Fruit fly (Drosophila melanogaster) whole organism, embryonic: ENCODE data around the gene CG33158.

ENCODE experiments used
- Ada2b ChIP-seq: fragments of 200-800 bp; sonication (Bioruptor generic); IDR thresholded peaks from 2 replicates; pipeline ENCODE4 v1.3.6; 2022; ENCODE audit warnings: missing biosample characterization, missing genetic modification characterization
- Adf1 ChIP-seq: fragments of 200-800 bp; sonication (Bioruptor generic); IDR thresholded peaks from 2 replicates; pipeline ENCODE4 v1.3.6; 2022; ENCODE audit warnings: missing biosample characterization, missing genetic modification characterization
- Atf3 ChIP-seq: fragments of 200-800 bp; sonication (Bioruptor generic); optimal IDR thresholded peaks from 3 replicates; lab custom pipeline; 2016; ENCODE audit warnings: missing biosample characterization, missing genetic modification characterization
- Bgb ChIP-seq: fragments of 200-800 bp; sonication (Bioruptor generic); IDR thresholded peaks from 2 replicates; pipeline ENCODE4 v1.3.6; 2022; ENCODE audit warnings: missing biosample characterization, missing genetic modification characterization; ENCODE audit not compliant: partially characterized antibody
- CG11456 ChIP-seq: fragments of 200-800 bp; sonication (Bioruptor generic); IDR thresholded peaks from 3 replicates; pipeline ENCODE4 v1.3.6; 2022; ENCODE audit warnings: missing biosample characterization, missing genetic modification characterization
- CG11696 ChIP-seq: fragments of 200-800 bp; sonication (Bioruptor generic); IDR thresholded peaks from 2 replicates; pipeline ENCODE4 v1.3.6; 2022; ENCODE audit warnings: missing biosample characterization, missing genetic modification characterization
- CG11723 ChIP-seq: fragments of 200-800 bp; sonication (Bioruptor generic); optimal IDR thresholded peaks from 2 replicates; lab custom pipeline; 2017; ENCODE audit warnings: missing biosample characterization, mild to moderate bottlenecking, missing genetic modification characterization
- CG12236 ChIP-seq: fragments of 200-800 bp; sonication (Bioruptor generic); optimal IDR thresholded peaks from 2 replicates; lab custom pipeline; 2016; ENCODE audit warnings: missing biosample characterization, missing genetic modification characterization
- CG12769 ChIP-seq: fragments of 200-800 bp; sonication (Bioruptor generic); optimal IDR thresholded peaks from 2 replicates; lab custom pipeline; 2019; ENCODE audit warnings: missing biosample characterization, mild to moderate bottlenecking, missing genetic modification characterization, moderate library complexity
- CG13287 ChIP-seq: fragments of 200-800 bp; sonication (Bioruptor generic); IDR thresholded peaks from 2 replicates; pipeline ENCODE4 v1.3.6; 2022; ENCODE audit warnings: missing biosample characterization, missing genetic modification characterization; ENCODE audit not compliant: partially characterized antibody
- CG14050 ChIP-seq: fragments of 200-800 bp; sonication (Bioruptor generic); IDR thresholded peaks from 3 replicates; pipeline ENCODE4 v1.3.6; 2022; ENCODE audit warnings: missing biosample characterization, missing genetic modification characterization
- CG15073 ChIP-seq: fragments of 200-800 bp; sonication (Bioruptor generic); optimal IDR thresholded peaks from 2 replicates; lab custom pipeline; 2016; ENCODE audit warnings: missing biosample characterization, missing genetic modification characterization
- CG1529 ChIP-seq: fragments of 200-800 bp; sonication (Bioruptor generic); optimal IDR thresholded peaks from 3 replicates; lab custom pipeline; 2018; ENCODE audit warnings: missing biosample characterization, missing genetic modification characterization
- CG15479 ChIP-seq: fragments of 200-800 bp; sonication (Bioruptor generic); optimal IDR thresholded peaks from 3 replicates; lab custom pipeline; 2019; ENCODE audit warnings: missing biosample characterization, mild to moderate bottlenecking, missing genetic modification characterization, moderate library complexity
- CG17361 ChIP-seq: fragments of 200-800 bp; sonication (Bioruptor generic); IDR thresholded peaks from 3 replicates; pipeline ENCODE4 v1.3.6; 2022; ENCODE audit warnings: missing biosample characterization, missing genetic modification characterization
- CG18262 ChIP-seq: fragments of 200-800 bp; optimal IDR thresholded peaks from 3 replicates; lab custom pipeline; 2019; ENCODE audit warnings: missing biosample characterization, mild to moderate bottlenecking, missing genetic modification characterization, moderate library complexity
- CG2678 ChIP-seq: fragments of 200-800 bp; sonication (Bioruptor generic); optimal IDR thresholded peaks from 3 replicates; lab custom pipeline; 2019; ENCODE audit warnings: missing biosample characterization, mild to moderate bottlenecking, missing genetic modification characterization, moderate library complexity
- CG30020 ChIP-seq: fragments of 200-800 bp; optimal IDR thresholded peaks from 2 replicates; lab custom pipeline; 2019; ENCODE audit warnings: missing biosample characterization, mild to moderate bottlenecking, missing genetic modification characterization, moderate library complexity
- CG31441 ChIP-seq: fragments of 200-800 bp; sonication (Bioruptor generic); IDR thresholded peaks from 2 replicates; pipeline ENCODE4 v1.3.6; 2022; ENCODE audit warnings: missing biosample characterization, missing genetic modification characterization
- CG33213 ChIP-seq: fragments of 200-800 bp; sonication (Bioruptor generic); optimal IDR thresholded peaks from 3 replicates; lab custom pipeline; 2016; ENCODE audit warnings: missing biosample characterization, missing genetic modification characterization
- CG4282 ChIP-seq: fragments of 200-800 bp; sonication (Bioruptor generic); optimal IDR thresholded peaks from 2 replicates; lab custom pipeline; 2016; ENCODE audit warnings: missing biosample characterization, missing genetic modification characterization
- CG4820 ChIP-seq: fragments of 200-800 bp; sonication (Bioruptor generic); optimal IDR thresholded peaks from 3 replicates; lab custom pipeline; 2016; ENCODE audit warnings: missing biosample characterization, missing genetic modification characterization
- CG8924 ChIP-seq: fragments of 200-800 bp; optimal IDR thresholded peaks from 3 replicates; lab custom pipeline; 2019; ENCODE audit warnings: missing biosample characterization, mild to moderate bottlenecking, missing genetic modification characterization, moderate library complexity
- CG9437 ChIP-seq: fragments of 200-800 bp; sonication (Bioruptor generic); optimal IDR thresholded peaks from 2 replicates; lab custom pipeline; 2018; ENCODE audit warnings: missing biosample characterization, mild to moderate bottlenecking, missing genetic modification characterization
- CTCF ChIP-seq: fragments of 200-800 bp; sonication (Bioruptor generic); optimal IDR thresholded peaks from 2 replicates; lab custom pipeline; 2017; ENCODE audit warnings: missing biosample characterization, mild to moderate bottlenecking, missing genetic modification characterization, moderate library complexity
- Dll ChIP-seq: fragments of 200-800 bp; sonication (Bioruptor generic); IDR thresholded peaks from 4 replicates; pipeline ENCODE4 v1.3.6; 2022; ENCODE audit warnings: missing biosample characterization, missing genetic modification characterization; ENCODE audit not compliant: partially characterized antibody
- Dref ChIP-seq: fragments of 200-800 bp; sonication (Bioruptor generic); IDR thresholded peaks from 2 replicates; pipeline ENCODE4 v1.3.6; 2022; ENCODE audit warnings: missing biosample characterization, missing genetic modification characterization
- E2f1 ChIP-seq: fragments of 200-800 bp; sonication (Bioruptor generic); IDR thresholded peaks from 2 replicates; pipeline ENCODE4 v1.3.6; 2022; ENCODE audit warnings: missing biosample characterization, missing genetic modification characterization
- HHEX ChIP-seq: fragments of 200-800 bp; sonication (Bioruptor generic); optimal IDR thresholded peaks from 3 replicates; lab custom pipeline; 2017; ENCODE audit warnings: missing biosample characterization, mild to moderate bottlenecking, missing genetic modification characterization, missing genetic modification reagents
- Hr78 ChIP-seq, 2 experiments: fragments of 200-800 bp in 1 of 2; fragments of >200 bp in 1 of 2; sonication (Bioruptor generic) in 1 of 2; optimal IDR thresholded peaks; 2 replicates each; lab custom pipeline; 2017 to 2019; ENCODE audit warnings: missing biosample characterization in 2 of 2, missing genetic modification characterization in 2 of 2, mild to moderate bottlenecking in 1 of 2, moderate library complexity in 1 of 2
- MESR4 ChIP-seq: fragments of 200-800 bp; sonication (Bioruptor generic); optimal IDR thresholded peaks from 2 replicates; lab custom pipeline; 2018; ENCODE audit warnings: missing biosample characterization, mild to moderate bottlenecking, missing genetic modification characterization, moderate library complexity
- Mes4 ChIP-seq: fragments of 200-800 bp; sonication (Bioruptor generic); optimal IDR thresholded peaks from 2 replicates; lab custom pipeline; 2016; ENCODE audit warnings: missing biosample characterization, missing genetic modification characterization
- NFAT ChIP-seq: fragments of 200-800 bp; sonication (Bioruptor generic); IDR thresholded peaks from 2 replicates; pipeline ENCODE4 v1.3.6; 2022; ENCODE audit warnings: missing biosample characterization, missing genetic modification characterization
- Optix ChIP-seq: fragments of 200-800 bp; sonication (Bioruptor generic); IDR thresholded peaks from 3 replicates; pipeline ENCODE4 v1.3.6; 2022; ENCODE audit warnings: missing biosample characterization, missing genetic modification characterization
- ap ChIP-seq: fragments of 200-800 bp; sonication (Bioruptor generic); IDR thresholded peaks from 2 replicates; pipeline ENCODE4 v1.3.6; 2022; ENCODE audit warnings: missing biosample characterization, missing genetic modification characterization
- br ChIP-seq: fragments of >200 bp; optimal IDR thresholded peaks from 2 replicates; lab custom pipeline; 2017
- cato ChIP-seq: fragments of 200-800 bp; sonication (Bioruptor generic); optimal IDR thresholded peaks from 2 replicates; lab custom pipeline; 2016; ENCODE audit warnings: missing biosample characterization, missing genetic modification characterization, borderline replicate concordance
- crc ChIP-seq: fragments of 200-800 bp; sonication (Bioruptor generic); optimal IDR thresholded peaks from 2 replicates; lab custom pipeline; 2016; ENCODE audit warnings: missing biosample characterization, missing genetic modification characterization
- dan ChIP-seq: fragments of 200-800 bp; sonication (Bioruptor generic); IDR thresholded peaks from 2 replicates; pipeline ENCODE4 v1.3.6; 2022; ENCODE audit warnings: missing biosample characterization, missing genetic modification characterization
- fd3F ChIP-seq: fragments of 200-800 bp; sonication (Bioruptor generic); optimal IDR thresholded peaks from 2 replicates; lab custom pipeline; 2018; ENCODE audit warnings: missing biosample characterization, mild to moderate bottlenecking, missing genetic modification characterization, moderate library complexity
- fu2 ChIP-seq: fragments of 200-800 bp; sonication (Bioruptor generic); optimal IDR thresholded peaks from 2 replicates; lab custom pipeline; 2016; ENCODE audit warnings: missing biosample characterization, missing genetic modification characterization
- gfzf ChIP-seq: fragments of 200-800 bp; sonication (Bioruptor generic); optimal IDR thresholded peaks from 2 replicates; lab custom pipeline; 2016; ENCODE audit warnings: missing biosample characterization, mild to moderate bottlenecking, missing genetic modification characterization, moderate library complexity
- h ChIP-seq: fragments of >200 bp; optimal IDR thresholded peaks from 2 replicates; lab custom pipeline; 2017
- hb ChIP-seq: fragments of 200-800 bp; sonication (Bioruptor generic); IDR thresholded peaks from 3 replicates; pipeline ENCODE4 v1.3.6; 2022; ENCODE audit warnings: missing biosample characterization, missing genetic modification characterization; ENCODE audit not compliant: partially characterized antibody
- lola ChIP-seq, 3 experiments: fragments of >200 bp in 2 of 3; fragments of 200-800 bp in 1 of 3; sonication (Bioruptor generic) in 1 of 3; optimal IDR thresholded peaks; 2 replicates each; lab custom pipeline; 2017 to 2019; ENCODE audit warnings: missing biosample characterization in 3 of 3, missing genetic modification characterization in 3 of 3, mild to moderate bottlenecking in 1 of 3, moderate library complexity in 1 of 3
- mld ChIP-seq: fragments of 200-800 bp; sonication (Bioruptor generic); IDR thresholded peaks from 3 replicates; pipeline ENCODE4 v1.3.6; 2022; ENCODE audit warnings: missing biosample characterization, missing genetic modification characterization; ENCODE audit not compliant: partially characterized antibody
- nerfin-1 ChIP-seq: fragments of 200-800 bp; sonication (Bioruptor generic); optimal IDR thresholded peaks from 3 replicates; lab custom pipeline; 2019; ENCODE audit warnings: missing biosample characterization, mild to moderate bottlenecking, missing genetic modification characterization, moderate library complexity
- sima ChIP-seq: fragments of 200-800 bp; sonication (Bioruptor generic); optimal IDR thresholded peaks from 2 replicates; lab custom pipeline; 2016; ENCODE audit warnings: missing biosample characterization, missing genetic modification characterization
- yki ChIP-seq: fragments of >200 bp; optimal IDR thresholded peaks from 3 replicates; lab custom pipeline; 2018
- zfh1 ChIP-seq: fragments of 200-800 bp; sonication (Bioruptor generic); IDR thresholded peaks from 3 replicates; pipeline ENCODE4 v1.3.6; 2022; ENCODE audit warnings: missing biosample characterization, missing genetic modification characterization

CG33158 gene

DNA sequence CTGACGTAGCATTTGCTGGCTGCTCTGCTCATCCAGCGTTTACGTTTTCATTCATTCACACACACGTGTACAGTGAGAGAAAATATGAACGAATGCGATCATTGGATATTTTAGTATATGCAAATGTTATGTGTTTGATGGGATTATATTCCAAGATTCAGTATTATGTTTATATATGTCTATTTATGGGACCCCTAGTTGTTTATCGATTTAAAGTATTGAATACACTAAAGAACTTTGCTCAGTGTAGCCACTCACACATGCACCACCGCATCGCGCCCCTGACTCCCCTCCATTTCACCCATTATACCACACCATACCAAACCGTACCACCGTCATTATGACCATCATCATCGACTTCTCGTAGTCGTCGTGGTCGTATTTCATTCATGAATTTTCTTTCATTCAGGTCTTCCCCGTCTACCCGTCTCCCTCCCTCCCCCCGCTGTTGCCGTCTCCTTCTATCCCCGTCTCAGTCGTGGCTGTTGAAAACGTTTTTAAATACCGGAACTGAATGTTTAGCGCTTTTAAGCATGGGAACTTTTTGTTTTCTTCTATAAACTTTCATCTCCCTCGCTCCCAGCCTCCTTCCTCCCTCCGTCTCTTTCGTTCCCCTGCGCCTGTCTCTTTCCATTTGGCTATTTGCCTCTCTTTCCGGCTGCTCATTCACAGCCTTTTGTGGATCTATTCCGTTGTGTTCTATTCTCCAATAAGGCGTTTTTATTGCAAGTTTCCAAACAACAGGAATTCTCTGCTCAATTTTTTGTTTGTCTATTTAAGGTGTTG, 61.2 kb downstream of the CG33158 start (continued):
- TF ChIP-seq CG15073 (GFP tag; lab: Kevin White, UChicago) = peak; percentile 82
- TF ChIP-seq E2f1 (GFP tag; lab: Robert Waterston, UW) = peak; percentile 96
- TF ChIP-seq ap (GFP tag; lab: Robert Waterston, UW) = peak; percentile 96
- TF ChIP-seq Hr78 (GFP tag; optimal IDR thresholded peaks at IDR 0.05; lab: Kevin White, UChicago) = peak in 1 of 2 experiments; percentile 88
- TF ChIP-seq zfh1 (GFP tag; lab: Robert Waterston, UW) = peak; percentile 99
- TF ChIP-seq CG30020 = peak; percentile 86
- no peak for TF ChIP-seq h (lab: Kevin White, UChicago)
- peak; percentile 92 for TF ChIP-seq crc (GFP tag; lab: Kevin White, UChicago)
- peak; percentile 89 for TF ChIP-seq CG11696 (GFP tag; lab: Robert Waterston, UW)
- peak; percentile 98 for TF ChIP-seq CG1529 (GFP tag; lab: Kevin White, UChicago)
- no peak; the same call in 1 of the 2 replicates for TF ChIP-seq Bgb
- TF ChIP-seq hb (GFP tag; lab: Robert Waterston, UW) = no peak
- TF ChIP-seq mld (GFP tag; lab: Robert Waterston, UW) = no peak
- TF ChIP-seq fu2 = peak; percentile 89
- no peak for TF ChIP-seq CG15479
- peak; percentile 66 for TF ChIP-seq Adf1 (GFP tag; lab: Robert Waterston, UW)
- TF ChIP-seq CG8924 (tag; lab: Kevin White, UChicago) = peak; percentile 98
- peak; percentile 95 for TF ChIP-seq CG33213 (GFP tag; lab: Kevin White, UChicago)
- TF ChIP-seq CG17361 (GFP tag; lab: Robert Waterston, UW) = peak; percentile 98
- peak; percentile 80 for TF ChIP-seq CG4282 (GFP tag; lab: Kevin White, UChicago)
- no peak for TF ChIP-seq br (lab: Kevin White, UChicago)
- TF ChIP-seq lola (GFP tag; optimal IDR thresholded peaks at IDR 0.05; lab: Kevin White, UChicago) = peak in 1 of 3 experiments; percentile 99
- TF ChIP-seq CG4820 (GFP tag; lab: Kevin White, UChicago) = peak; percentile 98
- TF ChIP-seq CG14050 (GFP tag; lab: Robert Waterston, UW) = peak; percentile 94
- peak; percentile 91 for TF ChIP-seq sima
- peak; percentile 95 for TF ChIP-seq CG12236 (GFP tag; lab: Kevin White, UChicago)
- TF ChIP-seq CG13287 (GFP tag; lab: Robert Waterston, UW) = no peak
- TF ChIP-seq Optix (GFP tag; lab: Robert Waterston, UW) = peak; percentile 95
- peak; percentile 98 for TF ChIP-seq CG18262 (tag; lab: Kevin White, UChicago)
- TF ChIP-seq MESR4 (GFP tag; lab: Kevin White, UChicago) = peak; percentile 64
- peak; percentile 92 for TF ChIP-seq dan (GFP tag; lab: Robert Waterston, UW)
- peak; percentile 24 for TF ChIP-seq gfzf (GFP tag; lab: Kevin White, UChicago)
- peak; percentile 68 for TF ChIP-seq CTCF (GFP tag; lab: Kevin White, UChicago)
- TF ChIP-seq cato (GFP tag; lab: Kevin White, UChicago) = peak; percentile 97
- peak; percentile 96 for TF ChIP-seq Mes4 (GFP tag; lab: Kevin White, UChicago)
- peak; percentile 99 for TF ChIP-seq CG31441 (GFP tag; lab: Robert Waterston, UW)
- TF ChIP-seq CG2678 = peak; percentile 97
- peak; percentile 92 for TF ChIP-seq CG11456
- peak; percentile 95 for TF ChIP-seq nerfin-1
- no peak for TF ChIP-seq Dref (GFP tag; lab: Robert Waterston, UW)
- TF ChIP-seq Ada2b (GFP tag; lab: Robert Waterston, UW) = peak; percentile 97
- 0 out of 4 replicates have a peak, but pooled peaks have one; percentile 19 for TF ChIP-seq Dll (GFP tag; lab: Robert Waterston, UW)
- TF ChIP-seq NFAT (GFP tag; lab: Robert Waterston, UW) = peak; percentile 93
- peak; percentile 98 for TF ChIP-seq CG12769 (tag; lab: Kevin White, UChicago)
- peak; percentile 95 for TF ChIP-seq CG11723
- peak; percentile 90 for TF ChIP-seq CG9437
- peak; percentile 90 for TF ChIP-seq fd3F
- peak; percentile 95 for TF ChIP-seq HHEX (GFP tag; lab: Kevin White, UChicago)
- peak; percentile 96 for TF ChIP-seq Atf3
- TF ChIP-seq yki (lab: Kevin White, UChicago) = no peak
